Worm (Caenorhabditis elegans) whole organism, late embryonic: ENCODE data around the gene F39H12.3.

Source experiments
- C08G9.2 ChIP-seq: sonication (generic microtip); optimal IDR thresholded peaks from 2 replicates; lab custom pipeline; 2016; ENCODE audit warnings: mild to moderate bottlenecking, missing genetic modification characterization, moderate library complexity, missing compliant biosample characterization
- C38D4.7 ChIP-seq: fragments of 200-800 bp; sonication (Bioruptor generic); optimal IDR thresholded peaks from 2 replicates; lab custom pipeline; 2018; ENCODE audit warnings: mild to moderate bottlenecking, missing genetic modification characterization, moderate library complexity, missing compliant biosample characterization
- F13H6.1 ChIP-seq: sonication (generic microtip); optimal IDR thresholded peaks from 2 replicates; lab custom pipeline; 2016; ENCODE audit warnings: missing genetic modification characterization, missing compliant biosample characterization
- K02D7.2 ChIP-seq: sonication (generic microtip); optimal IDR thresholded peaks from 2 replicates; lab custom pipeline; 2017; ENCODE audit warnings: mild to moderate bottlenecking, missing genetic modification characterization, missing compliant biosample characterization
- K09A11.1 ChIP-seq: sonication (generic microtip); optimal IDR thresholded peaks from 2 replicates; lab custom pipeline; 2017; ENCODE audit warnings: antibody characterized with exemption, mild to moderate bottlenecking, missing genetic modification characterization, missing compliant biosample characterization; ENCODE audit not compliant: insufficient read depth
- Y22D7AL.16 ChIP-seq: sonication (generic microtip); optimal IDR thresholded peaks from 2 replicates; lab custom pipeline; 2016; ENCODE audit warnings: missing genetic modification characterization, missing compliant biosample characterization
- ahr-1 ChIP-seq: sonication (generic microtip); optimal IDR thresholded peaks from 2 replicates; lab custom pipeline; 2016; ENCODE audit warnings: missing genetic modification characterization, missing compliant biosample characterization
- ama-1 ChIP-seq: fragments of 150-350 bp; optimal IDR thresholded peaks from 2 replicates; lab custom pipeline; 2014
- ceh-18 ChIP-seq: sonication (generic microtip); optimal IDR thresholded peaks from 2 replicates; lab custom pipeline; 2016; ENCODE audit warnings: missing genetic modification characterization, missing compliant biosample characterization
- ceh-19 ChIP-seq: fragments of 200-800 bp; sonication (Bioruptor generic); optimal IDR thresholded peaks from 2 replicates; lab custom pipeline; 2018; ENCODE audit warnings: mild to moderate bottlenecking, missing genetic modification characterization, missing compliant biosample characterization
- ceh-22 ChIP-seq: sonication (generic microtip); optimal IDR thresholded peaks from 2 replicates; lab custom pipeline; 2017; ENCODE audit warnings: missing biosample characterization, missing genetic modification characterization
- ceh-24 ChIP-seq: sonication (generic microtip); optimal IDR thresholded peaks from 2 replicates; lab custom pipeline; 2016; ENCODE audit warnings: mild to moderate bottlenecking, missing genetic modification characterization, missing compliant biosample characterization
- ceh-30 ChIP-seq: fragments of 150-350 bp; optimal IDR thresholded peaks from 2 replicates; lab custom pipeline; 2014; ENCODE audit warnings: missing biosample characterization, missing genetic modification characterization
- ceh-31 ChIP-seq: sonication (generic microtip); optimal IDR thresholded peaks from 2 replicates; lab custom pipeline; 2016; ENCODE audit warnings: missing genetic modification characterization, missing compliant biosample characterization
- ceh-34 ChIP-seq: sonication (generic microtip); optimal IDR thresholded peaks from 2 replicates; lab custom pipeline; 2016; ENCODE audit warnings: mild to moderate bottlenecking, missing genetic modification characterization, missing compliant biosample characterization
- ceh-45 ChIP-seq: fragments of 200-800 bp; sonication (Bioruptor generic); IDR thresholded peaks from 2 replicates; pipeline ENCODE4 v1.3.6; 2022; ENCODE audit warnings: missing genetic modification reagents, missing genetic modification characterization, missing compliant biosample characterization
- ceh-48 ChIP-seq: sonication (generic microtip); optimal IDR thresholded peaks from 2 replicates; lab custom pipeline; 2016; ENCODE audit warnings: missing genetic modification characterization, inconsistent platforms, missing compliant biosample characterization
- ceh-6 ChIP-seq: fragments of 200-800 bp; sonication (Bioruptor generic); optimal IDR thresholded peaks from 2 replicates; lab custom pipeline; 2018; ENCODE audit warnings: mild to moderate bottlenecking, missing genetic modification characterization, missing compliant biosample characterization
- ceh-9 ChIP-seq: sonication (generic microtip); optimal IDR thresholded peaks from 2 replicates; lab custom pipeline; 2016; ENCODE audit warnings: mild to moderate bottlenecking, missing genetic modification characterization, inconsistent platforms, missing compliant biosample characterization
- dve-1 ChIP-seq: sonication (generic microtip); optimal IDR thresholded peaks from 2 replicates; lab custom pipeline; 2017; ENCODE audit warnings: antibody characterized with exemption, mild to moderate bottlenecking, missing genetic modification characterization, missing compliant biosample characterization
- elt-2 ChIP-seq: sonication (generic microtip); optimal IDR thresholded peaks from 2 replicates; lab custom pipeline; 2016; ENCODE audit warnings: missing genetic modification reagents, missing genetic modification characterization, missing compliant biosample characterization
- elt-4 ChIP-seq: sonication (generic microtip); optimal IDR thresholded peaks from 2 replicates; lab custom pipeline; 2016; ENCODE audit warnings: missing genetic modification characterization, missing compliant biosample characterization
- fax-1 ChIP-seq: sonication (generic microtip); optimal IDR thresholded peaks from 2 replicates; lab custom pipeline; 2016; ENCODE audit warnings: missing genotype, missing genetic modification characterization, missing compliant biosample characterization
- fkh-10 ChIP-seq: fragments of 150-350 bp; optimal IDR thresholded peaks from 2 replicates; lab custom pipeline; 2014; ENCODE audit warnings: missing biosample characterization, missing genetic modification reagents, missing genetic modification characterization
- gmeb-2 ChIP-seq: sonication (generic microtip); optimal IDR thresholded peaks from 2 replicates; lab custom pipeline; 2016; ENCODE audit warnings: missing genetic modification characterization, inconsistent platforms, missing compliant biosample characterization
- hlh-13 ChIP-seq: fragments of 200-800 bp; sonication (Bioruptor generic); optimal IDR thresholded peaks from 2 replicates; lab custom pipeline; 2018; ENCODE audit warnings: mild to moderate bottlenecking, missing genetic modification characterization, missing compliant biosample characterization
- hlh-15 ChIP-seq: sonication (generic microtip); optimal IDR thresholded peaks from 2 replicates; lab custom pipeline; 2016; ENCODE audit warnings: missing genetic modification characterization, missing compliant biosample characterization
- hlh-30 ChIP-seq: sonication (generic microtip); optimal IDR thresholded peaks from 2 replicates; lab custom pipeline; 2017; ENCODE audit warnings: antibody characterized with exemption, missing genetic modification characterization, missing compliant biosample characterization; ENCODE audit not compliant: insufficient read depth
- hlh-6 ChIP-seq: sonication (generic microtip); optimal IDR thresholded peaks from 2 replicates; lab custom pipeline; 2016; ENCODE audit warnings: missing genotype, missing genetic modification characterization, missing compliant biosample characterization
- lim-6 ChIP-seq: sonication (generic microtip); optimal IDR thresholded peaks from 2 replicates; lab custom pipeline; 2016; ENCODE audit warnings: missing genetic modification characterization, missing compliant biosample characterization
- lin-11 ChIP-seq: fragments of 200-800 bp; sonication (Bioruptor generic); optimal IDR thresholded peaks from 2 replicates; lab custom pipeline; 2018; ENCODE audit warnings: mild to moderate bottlenecking, missing genetic modification characterization, missing compliant biosample characterization
- madf-2 ChIP-seq: sonication (generic microtip); optimal IDR thresholded peaks from 2 replicates; lab custom pipeline; 2017; ENCODE audit warnings: missing genetic modification characterization, missing compliant biosample characterization
- mec-3 ChIP-seq: sonication (generic microtip); optimal IDR thresholded peaks from 2 replicates; lab custom pipeline; 2016; ENCODE audit warnings: borderline replicate concordance, missing genetic modification characterization, missing compliant biosample characterization
- nhr-11 ChIP-seq: fragments of 150-350 bp; optimal IDR thresholded peaks from 2 replicates; lab custom pipeline; 2014; ENCODE audit warnings: missing biosample characterization, missing genetic modification characterization
- nhr-232 ChIP-seq: sonication (generic microtip); optimal IDR thresholded peaks from 2 replicates; lab custom pipeline; 2016; ENCODE audit warnings: missing genetic modification characterization, missing compliant biosample characterization
- npax-4 ChIP-seq: sonication (generic microtip); optimal IDR thresholded peaks from 2 replicates; lab custom pipeline; 2016; ENCODE audit warnings: missing genetic modification characterization, missing compliant biosample characterization
- odd-2 ChIP-seq: sonication (generic microtip); optimal IDR thresholded peaks from 2 replicates; lab custom pipeline; 2017; ENCODE audit warnings: antibody characterized with exemption, mild to moderate bottlenecking, missing genetic modification characterization, missing compliant biosample characterization
- pag-3 ChIP-seq: sonication (generic microtip); optimal IDR thresholded peaks from 2 replicates; lab custom pipeline; 2016; ENCODE audit warnings: missing compliant biosample characterization, missing genetic modification characterization, borderline replicate concordance
- pat-9 ChIP-seq: fragments of 200-800 bp; sonication (Bioruptor generic); optimal IDR thresholded peaks from 2 replicates; lab custom pipeline; 2018; ENCODE audit warnings: mild to moderate bottlenecking, missing genetic modification characterization, moderate library complexity, missing compliant biosample characterization
- rnt-1 ChIP-seq: sonication (generic microtip); optimal IDR thresholded peaks from 2 replicates; lab custom pipeline; 2016; ENCODE audit warnings: missing genetic modification characterization, missing compliant biosample characterization
- sdc-2 ChIP-seq: sonication (generic microtip); optimal IDR thresholded peaks from 2 replicates; lab custom pipeline; 2016; ENCODE audit warnings: missing genotype, missing genetic modification characterization, missing compliant biosample characterization
- sox-2 ChIP-seq: fragments of 200-800 bp; sonication (Bioruptor generic); IDR thresholded peaks from 2 replicates; pipeline ENCODE4 v1.3.6; 2022; ENCODE audit warnings: missing genetic modification reagents, missing genetic modification characterization, missing compliant biosample characterization
- sox-4 ChIP-seq: sonication (generic microtip); optimal IDR thresholded peaks from 2 replicates; lab custom pipeline; 2017; ENCODE audit warnings: mild to moderate bottlenecking, missing genetic modification characterization, inconsistent platforms, missing compliant biosample characterization
- syd-9 ChIP-seq: sonication (generic microtip); optimal IDR thresholded peaks from 2 replicates; lab custom pipeline; 2016; ENCODE audit warnings: mild to moderate bottlenecking, missing genetic modification characterization, moderate library complexity, missing compliant biosample characterization
- tbx-2 ChIP-seq: sonication (generic microtip); optimal IDR thresholded peaks from 2 replicates; lab custom pipeline; 2016; ENCODE audit warnings: missing genetic modification characterization, missing compliant biosample characterization
- tbx-7 ChIP-seq: sonication (generic microtip); optimal IDR thresholded peaks from 2 replicates; lab custom pipeline; 2016; ENCODE audit warnings: missing genotype, missing genetic modification characterization, missing compliant biosample characterization
- unc-42 ChIP-seq: sonication (generic microtip); optimal IDR thresholded peaks from 2 replicates; lab custom pipeline; 2016; ENCODE audit warnings: missing genotype, missing genetic modification characterization, missing compliant biosample characterization
- unc-55 ChIP-seq: sonication (generic microtip); optimal IDR thresholded peaks from 2 replicates; lab custom pipeline; 2017; ENCODE audit warnings: missing biosample characterization, missing genetic modification reagents, missing genetic modification characterization
- unc-86 ChIP-seq: sonication (generic microtip); optimal IDR thresholded peaks from 2 replicates; lab custom pipeline; 2016; ENCODE audit warnings: missing genetic modification characterization, missing compliant biosample characterization
- zip-5 ChIP-seq: sonication (generic microtip); optimal IDR thresholded peaks from 2 replicates; lab custom pipeline; 2016; ENCODE audit warnings: missing genetic modification characterization, missing compliant biosample characterization
- ztf-16 ChIP-seq: sonication (generic microtip); optimal IDR thresholded peaks from 2 replicates; lab custom pipeline; 2017; ENCODE audit warnings: missing genetic modification characterization, missing compliant biosample characterization

F39H12.3 gene

DNA sequence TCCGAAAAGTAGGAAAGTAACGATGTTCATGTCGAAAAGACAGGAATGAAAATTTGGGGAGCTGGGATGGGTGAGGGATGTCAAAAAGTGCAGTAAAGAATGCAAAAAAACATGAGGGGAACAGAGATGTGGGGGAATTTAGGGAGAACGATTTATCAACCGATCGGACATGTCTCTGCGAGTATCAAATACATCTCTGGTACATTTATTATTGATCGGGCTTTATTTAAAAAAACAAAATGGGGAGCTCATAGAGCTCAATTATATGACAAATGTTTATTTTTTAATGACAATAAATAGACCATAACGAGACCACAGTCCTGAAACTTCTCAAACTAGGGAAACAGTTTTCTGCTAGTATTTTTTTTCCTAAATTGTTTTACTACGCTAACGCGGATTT lies 30.6 kb downstream of the F39H12.3 start, which contains the start of gene F25E2.2:
Gene F25E2.2 (minus strand): TSS at position 101 of the 400 bp plus-strand sequence.
- TF ChIP-seq sox-2 (GFP tag; lab: Robert Waterston, UW), result no peak
- TF ChIP-seq hlh-6 (tag; lab: Kevin White, UChicago), result no peak
- no peak for TF ChIP-seq tbx-2 (tag; lab: Kevin White, UChicago)
- TF ChIP-seq ceh-18 (tag; lab: Kevin White, UChicago), result no peak

ce11 chrX:806515-806914 lies 34.8 kb downstream of the F39H12.3 start:
- peak; percentile 95 for TF ChIP-seq tbx-2 (tag; lab: Kevin White, UChicago)
- TF ChIP-seq fax-1 (tag; lab: Kevin White, UChicago), result peak; percentile 36
- TF ChIP-seq ahr-1, result peak; percentile 68
- TF ChIP-seq C38D4.7, result no peak
- peak; percentile 26 for TF ChIP-seq fkh-10
- peak; percentile 74; the same call in 1 of the 2 replicates for TF ChIP-seq ceh-45 (GFP tag; lab: Robert Waterston, UW)
- peak; percentile 49 for TF ChIP-seq sox-4 (tag; lab: Kevin White, UChicago)
- TF ChIP-seq unc-42 (tag; lab: Kevin White, UChicago), result peak; percentile 96
- no peak for TF ChIP-seq nhr-11 (tag; lab: Kevin White, UChicago)
- peak; percentile 92 for TF ChIP-seq unc-86 (tag; lab: Kevin White, UChicago)
- no peak for TF ChIP-seq ceh-22 (tag; lab: Kevin White, UChicago)
- no peak for TF ChIP-seq npax-4 (tag; lab: Kevin White, UChicago)
- TF ChIP-seq nhr-232 (tag; lab: Kevin White, UChicago), result no peak
- no peak for TF ChIP-seq Y22D7AL.16 (tag; lab: Kevin White, UChicago)
- TF ChIP-seq odd-2 (tag; lab: Kevin White, UChicago), result no peak
- peak; percentile 95 for TF ChIP-seq ceh-34
- peak; percentile 96 for TF ChIP-seq dve-1 (tag; lab: Kevin White, UChicago)
- peak; percentile 78 for TF ChIP-seq ceh-19
- peak; percentile 100 for TF ChIP-seq sdc-2 (tag; lab: Kevin White, UChicago)
- peak; percentile 57 for TF ChIP-seq C08G9.2 (tag; lab: Kevin White, UChicago)
- no peak for TF ChIP-seq hlh-6 (tag; lab: Kevin White, UChicago)
- peak; percentile 38 for TF ChIP-seq pat-9 (tag; lab: Kevin White, UChicago)
- TF ChIP-seq ceh-24 (tag; lab: Kevin White, UChicago), result no peak
- TF ChIP-seq ceh-30, result peak; percentile 82
- peak; percentile 84 for TF ChIP-seq K09A11.1 (tag; lab: Kevin White, UChicago)
- peak; percentile 55 for TF ChIP-seq unc-55 (GFP tag; lab: Kevin White, UChicago)
- peak; percentile 54 for TF ChIP-seq tbx-7
- TF ChIP-seq zip-5 (tag; lab: Kevin White, UChicago), result peak; percentile 34
- peak; percentile 75 for TF ChIP-seq ceh-48 (tag; lab: Kevin White, UChicago)
- peak; percentile 87 for TF ChIP-seq elt-2 (tag; lab: Kevin White, UChicago)
- peak; percentile 17 for TF ChIP-seq K02D7.2 (tag; lab: Kevin White, UChicago)
- no peak for TF ChIP-seq lim-6 (tag; lab: Kevin White, UChicago)
- no peak for TF ChIP-seq ceh-9 (tag; lab: Kevin White, UChicago)
- peak; percentile 47 for TF ChIP-seq hlh-15
- peak; percentile 8 for TF ChIP-seq lin-11 (tag; lab: Kevin White, UChicago)
- peak; percentile 41 for TF ChIP-seq gmeb-2 (tag; lab: Kevin White, UChicago)
- TF ChIP-seq ceh-6 (GFP tag; lab: Kevin White, UChicago), result peak; percentile 40
- TF ChIP-seq pag-3 (tag; lab: Kevin White, UChicago), result no peak
- peak; percentile 80 for TF ChIP-seq syd-9 (tag; lab: Kevin White, UChicago)
- TF ChIP-seq F13H6.1, result peak; percentile 47
- TF ChIP-seq ztf-16 (tag; lab: Kevin White, UChicago), result peak; percentile 86
- TF ChIP-seq mec-3, result no peak
- TF ChIP-seq ceh-31, result peak; percentile 96
- peak; percentile 37 for TF ChIP-seq hlh-13
- peak; percentile 95 for TF ChIP-seq rnt-1 (tag; lab: Kevin White, UChicago)
- peak; percentile 72 for TF ChIP-seq hlh-30
- peak; percentile 74 for TF ChIP-seq sox-2 (GFP tag; lab: Robert Waterston, UW)
- TF ChIP-seq madf-2 (tag; lab: Kevin White, UChicago), result peak; percentile 46
- TF ChIP-seq elt-4 (tag; lab: Kevin White, UChicago), result no peak
- TF ChIP-seq ama-1 (lab: Kevin White, UChicago), result no peak
